Fruit fly (Drosophila melanogaster) whole organism, pupa: ENCODE data around the gene CG42367.

Experiments
- CG13204 ChIP-seq: fragments of 200-800 bp; sonication (Bioruptor generic); optimal IDR thresholded peaks from 2 replicates; lab custom pipeline; 2018; ENCODE audit warnings: missing biosample characterization, mild to moderate bottlenecking, missing genetic modification characterization, moderate library complexity
- gl ChIP-seq: fragments of 200-800 bp; sonication (Bioruptor generic); optimal IDR thresholded peaks from 2 replicates; lab custom pipeline; 2018; ENCODE audit warnings: missing biosample characterization, mild to moderate bottlenecking, missing genetic modification characterization

DNA sequence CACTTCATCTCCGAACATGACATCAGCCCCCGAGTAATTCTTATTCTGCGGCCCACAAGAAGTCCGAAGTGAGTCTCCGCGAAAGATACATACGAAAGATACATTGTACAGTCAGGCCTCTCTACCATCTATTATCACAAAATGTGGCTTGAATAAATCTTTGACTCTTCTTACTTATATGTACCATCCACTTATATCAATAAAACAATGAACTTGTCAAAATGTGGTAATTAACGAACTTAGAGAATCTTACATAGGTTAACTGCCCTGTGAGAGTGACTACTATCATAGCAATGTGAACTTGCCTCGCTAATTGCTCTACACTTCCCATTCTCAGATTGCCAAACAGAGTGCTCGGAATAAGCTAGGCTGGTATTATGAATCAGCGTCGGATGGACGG, 23.7 kb upstream of the CG42367 start:
- TF ChIP-seq CG13204 (GFP tag; lab: Kevin White, UChicago), result no peak
- peak; percentile 21 for TF ChIP-seq gl (tag; lab: Kevin White, UChicago)
